Worm (Caenorhabditis elegans) whole organism, L4 larva: Measurements from ENCODE around the gene acl-7.

Source experiments
- F10B5.3 ChIP-seq: sonication (generic microtip); optimal IDR thresholded peaks from 2 replicates; lab custom pipeline; 2016; ENCODE audit warnings: mild to moderate bottlenecking, missing genetic modification characterization, missing compliant biosample characterization
- F37D6.2 ChIP-seq: sonication (generic microtip); optimal IDR thresholded peaks from 2 replicates; lab custom pipeline; 2016; ENCODE audit warnings: mild to moderate bottlenecking, missing genetic modification characterization, missing compliant biosample characterization
- Y48G9A.11 ChIP-seq: fragments of 200-800 bp; sonication (Bioruptor generic); IDR thresholded peaks from 2 replicates; pipeline ENCODE4 v1.3.6; 2022; ENCODE audit warnings: missing genetic modification reagents, missing genetic modification characterization, missing compliant biosample characterization
- ceh-32 ChIP-seq: sonication (generic microtip); optimal IDR thresholded peaks from 2 replicates; lab custom pipeline; 2016; ENCODE audit warnings: mild to moderate bottlenecking, missing genetic modification characterization, missing compliant biosample characterization; ENCODE audit not compliant: poor library complexity
- ces-1 ChIP-seq: fragments of 150-350 bp; sonication (generic microtip); optimal IDR thresholded peaks from 4 replicates; lab custom pipeline; 2014; ENCODE audit warnings: missing biosample characterization, missing genetic modification reagents, missing genetic modification characterization
- ctbp-1 ChIP-seq: fragments of 200-800 bp; sonication (Bioruptor generic); IDR thresholded peaks from 2 replicates; pipeline ENCODE4 v1.3.6; 2022; ENCODE audit warnings: missing genetic modification reagents, missing genetic modification characterization, missing compliant biosample characterization
- daf-12 ChIP-seq: fragments of 150-350 bp; optimal IDR thresholded peaks from 2 replicates; lab custom pipeline; 2014; ENCODE audit warnings: missing biosample characterization, missing genetic modification reagents, missing genetic modification characterization
- daf-16 ChIP-seq, 3 experiments: sonication (generic microtip); optimal IDR thresholded peaks; 2 replicates each; lab custom pipeline; 2016 to 2017; ENCODE audit warnings: missing genetic modification characterization in 3 of 3, missing genetic modification reagents in 3 of 3, mild to moderate bottlenecking in 2 of 3, missing compliant biosample characterization in 2 of 3, missing biosample characterization in 1 of 3, moderate library complexity in 1 of 3
- daf-8 ChIP-seq: fragments of 200-800 bp; sonication (Bioruptor generic); IDR thresholded peaks from 2 replicates; pipeline ENCODE4 v1.3.6; 2022; ENCODE audit warnings: missing genetic modification characterization, missing compliant biosample characterization
- dmd-8 ChIP-seq: fragments of 200-800 bp; sonication (Bioruptor generic); IDR thresholded peaks from 2 replicates; pipeline ENCODE4 v1.3.6; 2022; ENCODE audit warnings: missing genetic modification characterization, missing compliant biosample characterization
- dmd-9 ChIP-seq: fragments of 200-800 bp; sonication (Bioruptor generic); IDR thresholded peaks from 2 replicates; pipeline ENCODE4 v1.3.6; 2022; ENCODE audit warnings: missing genetic modification reagents, missing genetic modification characterization, missing compliant biosample characterization
- dpl-1 ChIP-seq: fragments of 150-350 bp; optimal IDR thresholded peaks from 2 replicates; lab custom pipeline; 2014; ENCODE audit warnings: missing biosample characterization, missing genetic modification reagents, missing genetic modification characterization
- dve-1 ChIP-seq: sonication (generic microtip); optimal IDR thresholded peaks from 2 replicates; lab custom pipeline; 2017; ENCODE audit warnings: antibody characterized with exemption, mild to moderate bottlenecking, missing genetic modification characterization, missing compliant biosample characterization; ENCODE audit not compliant: insufficient read depth
- fkh-10 ChIP-seq: fragments of 150-350 bp; optimal IDR thresholded peaks from 2 replicates; lab custom pipeline; 2014; ENCODE audit warnings: missing biosample characterization, missing genetic modification reagents, missing genetic modification characterization
- fos-1 ChIP-seq: fragments of 150-350 bp; optimal IDR thresholded peaks from 2 replicates; lab custom pipeline; 2014; ENCODE audit warnings: missing biosample characterization, missing genetic modification characterization
- hif-1 ChIP-seq, 2 experiments: sonication (generic microtip); optimal IDR thresholded peaks; 2 replicates each; lab custom pipeline; 2016 to 2017; ENCODE audit warnings: missing compliant biosample characterization in 2 of 2, missing genetic modification characterization in 2 of 2, missing genetic modification reagents in 2 of 2, missing genotype in 2 of 2, mild to moderate bottlenecking in 1 of 2
- hlh-11 ChIP-seq: fragments of 200-800 bp; sonication (Bioruptor generic); optimal IDR thresholded peaks from 2 replicates; lab custom pipeline; 2018; ENCODE audit warnings: mild to moderate bottlenecking, missing genetic modification characterization, missing compliant biosample characterization
- hlh-30 ChIP-seq: sonication (generic microtip); optimal IDR thresholded peaks from 2 replicates; lab custom pipeline; 2017; ENCODE audit warnings: antibody characterized with exemption, mild to moderate bottlenecking, missing genetic modification characterization, missing compliant biosample characterization; ENCODE audit not compliant: insufficient read depth
- lin-38 ChIP-seq: fragments of 200-800 bp; sonication (Bioruptor generic); IDR thresholded peaks from 2 replicates; pipeline ENCODE4 v1.3.6; 2022; ENCODE audit warnings: missing genetic modification reagents, missing genetic modification characterization, missing compliant biosample characterization
- lsy-2 ChIP-seq, 2 experiments: fragments of 150-350 bp in 1 of 2; sonication (generic microtip) in 1 of 2; optimal IDR thresholded peaks; 2 replicates each; lab custom pipeline; 2014 to 2017; ENCODE audit warnings: missing biosample characterization in 2 of 2, missing genetic modification characterization in 2 of 2
- mdt-29 ChIP-seq: fragments of 200-800 bp; sonication (Bioruptor generic); IDR thresholded peaks from 2 replicates; pipeline ENCODE4 v1.3.6; 2022; ENCODE audit warnings: missing genetic modification reagents, missing genetic modification characterization, missing compliant biosample characterization
- mep-1 ChIP-seq: fragments of 150-350 bp; sonication (generic microtip); optimal IDR thresholded peaks from 3 replicates; lab custom pipeline; 2014; ENCODE audit warnings: missing biosample characterization, missing genetic modification characterization
- mes-2 ChIP-seq: sonication (generic microtip); optimal IDR thresholded peaks from 2 replicates; lab custom pipeline; 2016; ENCODE audit warnings: missing genotype, mild to moderate bottlenecking, missing genetic modification characterization, missing compliant biosample characterization; ENCODE audit not compliant: poor library complexity, severe bottlenecking
- mxl-2 ChIP-seq: fragments of 200-800 bp; sonication (Bioruptor generic); conservative IDR thresholded peaks from 2 replicates; pipeline ENCODE4 v1.3.6; 2022; ENCODE audit warnings: missing genetic modification reagents, missing genetic modification characterization, missing compliant biosample characterization
- nhr-102 ChIP-seq: sonication (generic microtip); optimal IDR thresholded peaks from 2 replicates; lab custom pipeline; 2016; ENCODE audit warnings: mild to moderate bottlenecking, missing genetic modification characterization, moderate library complexity, missing compliant biosample characterization
- nhr-28 ChIP-seq: fragments of 150-350 bp; optimal IDR thresholded peaks from 2 replicates; lab custom pipeline; 2014; ENCODE audit warnings: missing biosample characterization, missing genetic modification characterization
- nhr-6 ChIP-seq: fragments of 150-350 bp; optimal IDR thresholded peaks from 2 replicates; lab custom pipeline; 2014; ENCODE audit warnings: missing biosample characterization, missing genetic modification characterization
- nhr-77 ChIP-seq: fragments of 150-350 bp; optimal IDR thresholded peaks from 2 replicates; lab custom pipeline; 2014; ENCODE audit warnings: missing biosample characterization, missing genetic modification characterization
- pqm-1 ChIP-seq: sonication (generic microtip); optimal IDR thresholded peaks from 2 replicates; lab custom pipeline; 2017; ENCODE audit warnings: missing biosample characterization, missing genetic modification characterization
- rbr-2 ChIP-seq: sonication (generic microtip); optimal IDR thresholded peaks from 2 replicates; lab custom pipeline; 2016; ENCODE audit warnings: missing genotype, missing genetic modification characterization, missing compliant biosample characterization
- set-16 ChIP-seq: fragments of 200-800 bp; sonication (Bioruptor generic); IDR thresholded peaks from 2 replicates; pipeline ENCODE4 v1.3.6; 2022; ENCODE audit warnings: missing genetic modification reagents, missing genetic modification characterization, missing compliant biosample characterization
- snpc-1.2 ChIP-seq: fragments of 200-800 bp; sonication (Bioruptor generic); IDR thresholded peaks from 2 replicates; pipeline ENCODE4 v1.3.6; 2022; ENCODE audit warnings: missing genetic modification reagents, missing genetic modification characterization, missing compliant biosample characterization
- unc-62 ChIP-seq, 3 experiments: fragments of 150-350 bp in 1 of 3; sonication (generic microtip); optimal IDR thresholded peaks in 2 of 3; peaks in 1 of 3; 1 replicate in 1 of 3; 2 replicates in 2 of 3; lab custom pipeline; 2014 to 2017; ENCODE audit warnings: missing biosample characterization in 3 of 3, missing genetic modification characterization in 3 of 3, missing genetic modification reagents in 3 of 3, missing genotype in 1 of 3
- zag-1 ChIP-seq: fragments of 150-350 bp; optimal IDR thresholded peaks from 2 replicates; lab custom pipeline; 2014; ENCODE audit warnings: missing biosample characterization, missing genetic modification characterization
- zfp-2 ChIP-seq: sonication (generic microtip); optimal IDR thresholded peaks from 2 replicates; lab custom pipeline; 2016; ENCODE audit warnings: mild to moderate bottlenecking, missing genetic modification characterization, missing compliant biosample characterization
- ztf-11 ChIP-seq: fragments of 150-350 bp; optimal IDR thresholded peaks from 2 replicates; lab custom pipeline; 2014; ENCODE audit warnings: missing biosample characterization, missing genetic modification characterization
- ztf-7 ChIP-seq: fragments of 150-350 bp; optimal IDR thresholded peaks from 2 replicates; lab custom pipeline; 2014; ENCODE audit warnings: missing biosample characterization, missing genetic modification characterization

The acl-7 gene

DNA sequence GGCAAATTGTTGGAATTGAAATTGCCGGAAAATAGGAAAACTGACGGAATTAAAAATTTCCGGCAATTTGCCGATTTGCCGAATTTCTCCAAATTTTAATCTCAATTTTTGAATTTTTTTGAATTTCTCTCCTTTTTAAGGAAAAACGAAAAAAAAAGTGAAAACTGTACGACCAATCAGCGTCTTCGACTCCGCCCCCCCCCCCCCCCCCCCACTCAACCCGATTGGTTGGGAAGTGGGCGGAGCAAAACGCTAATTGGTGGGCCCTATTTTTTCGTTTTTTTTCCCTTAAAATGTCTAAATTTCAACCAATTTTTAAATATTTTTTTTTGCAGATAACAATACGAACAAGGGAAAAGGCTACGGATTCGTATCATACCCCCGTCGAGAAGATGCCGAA lies 46.3 kb downstream of the acl-7 start:
- TF ChIP-seq hif-1 (tag; optimal IDR thresholded peaks at IDR 0.05; lab: Kevin White, UChicago) (no peak), dmd-9 (no peak), set-16 (GFP tag; lab: Robert Waterston, UW) (peak; percentile 73), ces-1 (GFP tag; lab: Kevin White, UChicago) (no peak), dmd-8 (GFP tag; lab: Robert Waterston, UW) (no peak), ztf-11 (tag; lab: Kevin White, UChicago) (no peak), dve-1 (no peak), mxl-2 (no peak)

DNA sequence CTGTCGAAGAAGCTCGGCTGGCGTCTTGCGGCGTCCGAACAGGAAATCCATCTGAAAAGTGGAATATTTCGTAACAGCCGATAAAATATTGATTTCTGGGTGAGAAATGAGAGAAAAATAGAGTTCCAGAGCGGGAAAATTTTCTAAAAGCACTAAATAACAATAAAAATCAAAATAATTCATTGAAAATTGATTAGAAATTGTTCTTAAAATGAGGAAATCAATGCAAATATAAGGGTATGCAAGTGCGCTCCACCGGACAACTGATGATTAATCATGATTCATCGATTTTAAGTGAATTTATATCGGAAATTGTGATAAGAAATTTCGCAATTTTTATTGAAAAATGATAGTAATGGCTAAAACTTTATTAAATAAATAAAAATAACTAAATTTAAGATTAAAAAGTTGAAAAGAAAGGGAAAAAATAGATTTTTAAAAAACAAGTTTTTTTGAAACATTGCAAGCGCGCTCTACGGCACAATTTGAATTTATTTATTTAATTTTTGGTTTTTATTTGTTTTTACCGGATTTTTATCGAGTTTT lies 48.0 kb downstream of the acl-7 start, which contains the start of the genes vps-2 and tiar-2:
TSS of gene vps-2 (minus strand) at position 51 of the 546 bp plus-strand sequence.
TSS of gene tiar-2 (plus strand) at position 520 of the 546 bp plus-strand sequence.
- TF ChIP-seq dve-1 (peak; percentile 41), nhr-6 (tag; lab: Kevin White, UChicago) (no peak), nhr-102 (tag; lab: Kevin White, UChicago) (peak; percentile 26), F10B5.3 (no peak), dpl-1 (GFP tag; lab: Kevin White, UChicago) (peak; percentile 72), ctbp-1 (0 out of 2 replicates have a peak, but pooled peaks have one; percentile 15), fkh-10 (GFP tag; lab: Kevin White, UChicago) (peak; percentile 6), F37D6.2 (tag; lab: Kevin White, UChicago) (peak; percentile 41), ces-1 (GFP tag; lab: Kevin White, UChicago) (peak; percentile 71), ztf-7 (tag; lab: Kevin White, UChicago) (peak; percentile 80), unc-62 (GFP tag; optimal IDR thresholded peaks at IDR 0.05 in 1 of 2; lab: Kevin White, UChicago) (peak in 1 of 2 experiments; percentile 64), unc-62 (tag; optimal IDR thresholded peaks at IDR 0.05; lab: Kevin White, UChicago) (no peak), zfp-2 (tag; lab: Kevin White, UChicago) (no peak), zag-1 (tag; lab: Kevin White, UChicago) (no peak), hlh-30 (tag; lab: Kevin White, UChicago) (peak; percentile 59), nhr-28 (tag; lab: Kevin White, UChicago) (peak; percentile 46), pqm-1 (tag; lab: Kevin White, UChicago) (peak; percentile 64), hlh-11 (peak; percentile 46), mep-1 (peak; percentile 77), fos-1 (tag; lab: Kevin White, UChicago) (peak; percentile 75), lin-38 (GFP tag; lab: Robert Waterston, UW) (peak; percentile 94), rbr-2 (peak; percentile 62), Y48G9A.11 (GFP tag; lab: Robert Waterston, UW) (no peak), daf-8 (GFP tag; lab: Robert Waterston, UW) (no peak), nhr-77 (peak; percentile 44), ceh-32 (no peak), mes-2 (tag; lab: Kevin White, UChicago) (peak; percentile 46), lsy-2 (tag; optimal IDR thresholded peaks at IDR 0.05; lab: Kevin White, UChicago) (peak in 1 of 2 experiments; percentile 77), mdt-29 (GFP tag; lab: Robert Waterston, UW) (no peak), daf-16 (GFP tag; optimal IDR thresholded peaks at IDR 0.05; lab: Kevin White, UChicago) (no peak), daf-16 (tag; optimal IDR thresholded peaks at IDR 0.05; lab: Kevin White, UChicago) (peak; percentile 41)

DNA sequence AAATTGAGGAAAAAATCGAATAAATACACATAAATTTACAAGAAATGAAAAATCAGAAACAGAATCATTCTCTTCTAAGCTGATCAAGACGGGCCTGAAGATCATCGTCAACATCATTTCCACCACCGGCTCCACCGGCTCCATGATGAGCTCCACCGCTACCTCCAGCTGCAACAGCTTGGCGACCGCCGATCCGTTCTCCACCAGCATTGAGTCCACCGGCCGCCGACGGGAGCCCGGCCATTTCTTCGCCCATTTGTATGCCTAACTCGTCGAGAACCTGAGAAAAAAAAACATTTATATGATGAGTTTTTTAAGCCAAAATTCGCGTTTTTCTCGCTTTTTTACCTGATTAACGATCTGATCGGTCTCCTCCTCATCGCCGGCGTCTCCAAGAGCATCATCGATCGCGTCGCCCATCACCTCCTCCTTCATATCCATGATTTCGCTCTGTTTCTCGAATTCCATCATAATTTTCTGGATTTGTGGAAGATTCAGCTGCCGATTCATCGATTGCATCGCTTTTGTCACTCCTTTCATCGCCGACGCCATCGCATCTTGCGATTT lies 48.9 kb downstream of the acl-7 start:
- no peak for TF ChIP-seq snpc-1.2 (GFP tag; lab: Robert Waterston, UW)
- peak; percentile 86 for TF ChIP-seq set-16 (GFP tag; lab: Robert Waterston, UW)
- TF ChIP-seq daf-12: no peak
